Fruit fly (Drosophila melanogaster): ENCODE data around the gene CG33514.

DNA sequence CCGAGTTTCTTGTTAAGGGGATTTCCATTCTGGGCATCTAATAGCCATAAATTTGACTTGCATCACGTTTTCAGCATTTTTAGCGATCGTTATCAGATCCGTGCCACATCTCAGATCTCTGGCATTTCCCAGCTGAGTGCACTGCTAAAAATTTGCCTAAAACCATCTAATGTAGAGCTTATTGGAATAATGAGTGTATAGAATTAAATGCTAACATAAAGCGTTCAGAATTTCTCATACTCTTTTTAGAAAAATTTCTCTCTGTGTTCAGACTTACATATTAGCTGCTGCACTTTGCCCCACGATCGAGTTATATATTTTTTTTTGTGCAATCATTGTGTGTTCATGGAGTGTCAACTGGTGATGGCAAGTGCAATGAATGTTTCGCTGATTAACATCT, 42.5 kb downstream of the CG33514 start:
- TF ChIP-seq h (optimal IDR thresholded peaks at IDR 0.05) (no peak), ttk (optimal IDR thresholded peaks at IDR 0.05) (no peak), Sin3A (optimal IDR thresholded peaks at IDR 0.05) (no peak)
